Worm (Caenorhabditis elegans): Measurements from ENCODE around the gene hrde-1.

hrde-1 gene

DNA sequence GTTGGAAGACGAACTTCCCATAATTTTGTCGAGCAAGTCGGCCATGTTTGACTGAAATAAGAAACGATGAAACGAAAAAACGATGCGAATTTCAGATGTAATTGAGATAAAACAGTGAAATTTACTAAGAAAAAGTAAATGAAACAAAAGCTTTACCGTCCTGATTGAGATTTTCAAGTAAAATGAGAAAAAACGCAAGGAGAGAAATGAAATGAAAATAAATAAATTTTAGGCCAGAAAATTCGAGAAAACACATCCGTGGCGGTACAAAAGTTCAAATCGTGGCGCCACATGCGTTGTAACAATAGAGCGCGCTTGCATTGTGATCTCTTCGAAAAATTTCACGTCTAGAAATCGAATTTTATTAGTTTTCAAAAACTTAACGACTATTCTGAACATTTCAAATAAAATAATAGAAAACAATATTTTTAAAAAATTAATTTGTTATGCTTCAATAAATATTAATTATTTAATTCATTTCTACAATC is at the start of gene hrde-1, which contains the start of gene C16C10.13:
TSS of gene hrde-1 (minus strand) at position 51 of the 488 bp plus-strand sequence.
TSS of gene C16C10.13 (plus strand) at position 332 of the 488 bp plus-strand sequence.
- no peak for TF ChIP-seq ets-7 (tag; optimal IDR thresholded peaks at IDR 0.05)
- TF ChIP-seq B0310.2 (tag; optimal IDR thresholded peaks at IDR 0.05), result no peak
- no peak for TF ChIP-seq sea-1 (GFP tag; conservative IDR thresholded peaks at IDR 0.05)
- TF ChIP-seq tra-4 (tag; optimal IDR thresholded peaks at IDR 0.05), result no peak
- TF ChIP-seq tbx-11 (GFP tag; IDR thresholded peaks at IDR 0.05), result no peak
- TF ChIP-seq hnd-1 (tag; optimal IDR thresholded peaks at IDR 0.05), result no peak

ce11 chrIII:4224722-4225121 is 48.8 kb upstream of the hrde-1 start:
- TF ChIP-seq ceh-13 (GFP tag; optimal IDR thresholded peaks at IDR 0.05) (no peak), F13C5.2 (tag; optimal IDR thresholded peaks at IDR 0.05) (no peak), tra-4 (tag; optimal IDR thresholded peaks at IDR 0.05) (no peak), hmg-4 (GFP tag; optimal IDR thresholded peaks at IDR 0.05) (no peak), hmbx-1 (tag; optimal IDR thresholded peaks at IDR 0.05) (no peak), ets-7 (tag; optimal IDR thresholded peaks at IDR 0.05) (no peak), sea-1 (GFP tag; conservative IDR thresholded peaks at IDR 0.05) (no peak), scrt-1 (GFP tag; IDR thresholded peaks at IDR 0.05) (no peak), pes-1 (GFP tag; IDR thresholded peaks at IDR 0.05) (no peak), flt-1 (GFP tag; IDR thresholded peaks at IDR 0.05) (no peak), B0310.2 (tag; optimal IDR thresholded peaks at IDR 0.05) (no peak)

- TF ChIP-seq F13C5.2 (tag; optimal IDR thresholded peaks at IDR 0.05) (peak; percentile 42), scrt-1 (GFP tag; IDR thresholded peaks at IDR 0.05) (no peak), hmg-4 (GFP tag; optimal IDR thresholded peaks at IDR 0.05) (peak; percentile 70)
Observed at ce11 chrIII:4223668-4224127, 47.7 kb upstream of the hrde-1 start.

DNA sequence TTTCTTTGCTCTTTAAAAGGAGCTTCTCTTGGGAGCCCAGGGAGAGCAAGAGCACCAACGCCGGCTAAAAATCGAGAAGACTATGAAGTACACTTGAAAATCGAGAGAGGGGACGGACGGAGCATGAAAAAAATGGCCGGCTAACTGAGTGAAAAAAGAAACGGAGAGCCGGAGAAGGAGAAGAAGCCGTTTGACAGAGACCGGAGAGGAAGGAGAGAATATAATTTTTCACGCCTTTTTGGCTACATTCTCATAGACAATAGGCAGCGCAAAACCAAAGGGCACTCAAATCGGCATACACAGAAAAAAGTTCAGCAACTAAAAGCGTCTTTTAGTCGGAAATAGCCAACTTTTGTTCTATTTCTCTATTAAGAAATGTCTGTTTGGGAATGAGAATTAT is 45.6 kb upstream of the hrde-1 start:
- TF ChIP-seq hmg-4 (GFP tag; optimal IDR thresholded peaks at IDR 0.05), result no peak
- TF ChIP-seq scrt-1 (GFP tag; IDR thresholded peaks at IDR 0.05), result no peak

- no peak for TF ChIP-seq ets-7 (tag; optimal IDR thresholded peaks at IDR 0.05)
- TF ChIP-seq F13C5.2 (tag; optimal IDR thresholded peaks at IDR 0.05), result no peak
- no peak for TF ChIP-seq sea-1 (GFP tag; conservative IDR thresholded peaks at IDR 0.05)
- no peak for TF ChIP-seq flt-1 (GFP tag; IDR thresholded peaks at IDR 0.05)
- no peak for TF ChIP-seq ceh-13 (GFP tag; optimal IDR thresholded peaks at IDR 0.05)
- no peak for TF ChIP-seq aly-1 (tag; optimal IDR thresholded peaks at IDR 0.05)
- no peak for TF ChIP-seq hmg-4 (GFP tag; optimal IDR thresholded peaks at IDR 0.05)
- no peak for TF ChIP-seq tbx-11 (GFP tag; IDR thresholded peaks at IDR 0.05)
- TF ChIP-seq ama-1 (optimal IDR thresholded peaks at IDR 0.05), result no peak
- no peak for TF ChIP-seq B0310.2 (tag; optimal IDR thresholded peaks at IDR 0.05)
- no peak for TF ChIP-seq hmbx-1 (tag; optimal IDR thresholded peaks at IDR 0.05)
- no peak for TF ChIP-seq hnd-1 (tag; optimal IDR thresholded peaks at IDR 0.05)
- no peak for TF ChIP-seq scrt-1 (GFP tag; IDR thresholded peaks at IDR 0.05)
- TF ChIP-seq tra-4 (tag; optimal IDR thresholded peaks at IDR 0.05), result no peak
- no peak for TF ChIP-seq tbx-37 (GFP tag; conservative IDR thresholded peaks at IDR 0.05)
- no peak for TF ChIP-seq pes-1 (GFP tag; IDR thresholded peaks at IDR 0.05)
- no peak for TF ChIP-seq ceh-36 (tag; optimal IDR thresholded peaks at IDR 0.05)
Observed at ce11 chrIII:4220864-4221263, 44.9 kb upstream of the hrde-1 start.

DNA sequence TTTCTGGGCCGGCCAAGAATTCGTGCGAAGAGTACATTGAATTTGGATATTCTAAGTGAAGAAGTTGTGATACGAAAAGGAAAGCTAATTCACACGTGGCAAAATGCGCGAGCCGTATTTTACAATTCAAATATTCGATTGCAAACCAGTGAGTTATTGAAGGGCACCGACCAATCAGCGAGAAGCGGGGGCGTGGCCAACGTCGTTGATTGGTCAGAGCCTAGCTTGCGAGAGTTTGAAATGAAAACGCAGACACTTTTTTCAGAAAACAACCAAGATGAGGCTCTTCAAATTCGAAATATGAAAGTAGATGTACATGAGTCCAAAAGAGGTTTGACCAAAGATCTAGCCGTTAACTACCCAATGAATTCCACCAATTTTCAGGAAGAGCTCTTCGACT is 34.7 kb upstream of the hrde-1 start:
- TF ChIP-seq tbx-11 (GFP tag; IDR thresholded peaks at IDR 0.05) (no peak), flt-1 (GFP tag; IDR thresholded peaks at IDR 0.05) (no peak), ama-1 (optimal IDR thresholded peaks at IDR 0.05) (no peak), sea-1 (GFP tag; conservative IDR thresholded peaks at IDR 0.05) (no peak), hmbx-1 (tag; optimal IDR thresholded peaks at IDR 0.05) (no peak), ets-7 (tag; optimal IDR thresholded peaks at IDR 0.05) (no peak), aly-1 (tag; optimal IDR thresholded peaks at IDR 0.05) (no peak), tra-4 (tag; optimal IDR thresholded peaks at IDR 0.05) (no peak), pes-1 (GFP tag; IDR thresholded peaks at IDR 0.05) (no peak)

ce11 chrIII:4209188-4209587 is 33.2 kb upstream of the hrde-1 start, which contains the start of gene phlp-2:
TSS of gene phlp-2 (plus strand) at chrIII:4209488.
- TF ChIP-seq pes-1 (GFP tag; IDR thresholded peaks at IDR 0.05), result no peak
- TF ChIP-seq tra-4 (tag; optimal IDR thresholded peaks at IDR 0.05), result no peak
- TF ChIP-seq hmg-4 (GFP tag; optimal IDR thresholded peaks at IDR 0.05), result no peak
- TF ChIP-seq F13C5.2 (tag; optimal IDR thresholded peaks at IDR 0.05), result no peak
- TF ChIP-seq flt-1 (GFP tag; IDR thresholded peaks at IDR 0.05), result no peak
- no peak for TF ChIP-seq tbx-37 (GFP tag; conservative IDR thresholded peaks at IDR 0.05)
- no peak for TF ChIP-seq hnd-1 (tag; optimal IDR thresholded peaks at IDR 0.05)
- TF ChIP-seq sea-1 (GFP tag; conservative IDR thresholded peaks at IDR 0.05), result no peak
- TF ChIP-seq scrt-1 (GFP tag; IDR thresholded peaks at IDR 0.05), result no peak

DNA sequence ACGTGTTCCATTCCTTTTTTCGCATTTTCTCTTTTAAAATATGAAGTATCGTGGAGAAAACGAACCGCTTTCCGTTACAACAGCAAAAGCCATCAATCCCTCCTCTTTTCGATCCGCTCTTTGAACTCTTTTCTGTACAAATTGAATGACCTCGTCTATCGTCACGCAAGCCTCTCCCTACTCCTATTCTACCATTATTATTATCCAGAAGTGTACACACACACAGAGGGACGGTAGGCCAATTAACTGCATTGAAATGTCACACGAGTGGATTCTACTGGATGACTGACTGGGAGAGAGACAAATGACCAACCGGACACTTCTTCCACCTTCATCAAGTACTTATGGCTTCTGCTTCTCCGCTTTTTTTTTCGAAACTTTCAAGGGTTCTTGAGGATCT is 32.3 kb upstream of the hrde-1 start:
- TF ChIP-seq ama-1 (optimal IDR thresholded peaks at IDR 0.05) (no peak), ets-7 (tag; optimal IDR thresholded peaks at IDR 0.05) (no peak), pes-1 (GFP tag; IDR thresholded peaks at IDR 0.05) (no peak), tbx-11 (GFP tag; IDR thresholded peaks at IDR 0.05) (no peak), tbx-37 (GFP tag; conservative IDR thresholded peaks at IDR 0.05) (no peak), B0310.2 (tag; optimal IDR thresholded peaks at IDR 0.05) (no peak), aly-1 (tag; optimal IDR thresholded peaks at IDR 0.05) (no peak), hnd-1 (tag; optimal IDR thresholded peaks at IDR 0.05) (no peak), hmbx-1 (tag; optimal IDR thresholded peaks at IDR 0.05) (no peak), hmg-4 (GFP tag; optimal IDR thresholded peaks at IDR 0.05) (no peak), scrt-1 (GFP tag; IDR thresholded peaks at IDR 0.05) (no peak), sea-1 (GFP tag; conservative IDR thresholded peaks at IDR 0.05) (no peak), ceh-36 (tag; optimal IDR thresholded peaks at IDR 0.05) (no peak), flt-1 (GFP tag; IDR thresholded peaks at IDR 0.05) (no peak), tra-4 (tag; optimal IDR thresholded peaks at IDR 0.05) (no peak), ceh-13 (GFP tag; optimal IDR thresholded peaks at IDR 0.05) (no peak), F13C5.2 (tag; optimal IDR thresholded peaks at IDR 0.05) (no peak)
